Worm (Caenorhabditis elegans) whole organism, L2 larva: ENCODE data around the gene larp-1.

Experiments
- ceh-82 ChIP-seq: fragments of 150-350 bp; optimal IDR thresholded peaks from 2 replicates; lab custom pipeline; 2014; ENCODE audit warnings: missing biosample characterization, missing genetic modification characterization
- elt-3 ChIP-seq: sonication (generic microtip); optimal IDR thresholded peaks from 2 replicates; lab custom pipeline; 2017; ENCODE audit warnings: missing biosample characterization, missing genetic modification characterization

ce11 chrIII:5036158-5036557, 18.7 kb upstream of the larp-1 start, which contains the start of gene C45G9.6:
- TF ChIP-seq ceh-82 (tag; lab: Kevin White, UChicago): no peak
- TF ChIP-seq elt-3 (tag; lab: Kevin White, UChicago): no peak
